Fruit fly (Drosophila melanogaster) whole organism, embryonic: ENCODE results near the gene Sfxn2.

Experiments used
- Awh ChIP-seq: fragments of 200-800 bp; sonication (Bioruptor generic); IDR thresholded peaks from 2 replicates; pipeline ENCODE4, ENCODE4 v1.3.6; 2022; ENCODE audit warnings: missing biosample characterization, missing genetic modification characterization
- B-H1 ChIP-seq: fragments of 200-800 bp; sonication (Bioruptor generic); IDR thresholded peaks from 3 replicates; pipeline ENCODE4 v1.3.6; 2022; ENCODE audit warnings: missing biosample characterization, missing genetic modification characterization
- B-H2 ChIP-seq: fragments of 200-800 bp; sonication (Bioruptor generic); optimal IDR thresholded peaks from 2 replicates; lab custom pipeline; 2018; ENCODE audit warnings: missing biosample characterization, mild to moderate bottlenecking, missing genetic modification characterization
- CG12155 ChIP-seq: fragments of 200-800 bp; sonication (Bioruptor generic); optimal IDR thresholded peaks from 3 replicates; lab custom pipeline; 2016; ENCODE audit warnings: missing biosample characterization, missing genetic modification characterization
- CG13296 ChIP-seq: fragments of 200-800 bp; sonication (Bioruptor generic); optimal IDR thresholded peaks from 3 replicates; lab custom pipeline; 2018; ENCODE audit warnings: missing biosample characterization, mild to moderate bottlenecking, missing genetic modification characterization
- CG13624 ChIP-seq: fragments of 200-800 bp; sonication (Bioruptor generic); optimal IDR thresholded peaks from 2 replicates; lab custom pipeline; 2016; ENCODE audit warnings: missing biosample characterization, missing genetic modification characterization
- CG13894 ChIP-seq: fragments of 200-800 bp; sonication (Bioruptor generic); optimal IDR thresholded peaks from 3 replicates; lab custom pipeline; 2018; ENCODE audit warnings: missing biosample characterization, mild to moderate bottlenecking, missing genetic modification characterization, moderate library complexity
- CG14441 ChIP-seq: fragments of 200-800 bp; sonication (Bioruptor generic); IDR thresholded peaks from 2 replicates; pipeline ENCODE4 v1.3.6; 2022; ENCODE audit warnings: missing biosample characterization, missing genetic modification characterization
- CG17328 ChIP-seq: fragments of 200-800 bp; sonication (Bioruptor generic); IDR thresholded peaks from 2 replicates; pipeline ENCODE4 v1.3.6; 2022; ENCODE audit warnings: missing biosample characterization, missing genetic modification characterization
- CG17361 ChIP-seq: fragments of 200-800 bp; sonication (Bioruptor generic); IDR thresholded peaks from 3 replicates; pipeline ENCODE4 v1.3.6; 2022; ENCODE audit warnings: missing biosample characterization, missing genetic modification characterization
- CG17912 ChIP-seq: fragments of 200-800 bp; sonication (Bioruptor generic); optimal IDR thresholded peaks from 2 replicates; lab custom pipeline; 2018; ENCODE audit warnings: missing biosample characterization, mild to moderate bottlenecking, missing genetic modification characterization
- CG2202 ChIP-seq: fragments of 200-800 bp; sonication (Bioruptor generic); optimal IDR thresholded peaks from 2 replicates; lab custom pipeline; 2018; ENCODE audit warnings: missing biosample characterization, mild to moderate bottlenecking, missing genetic modification characterization
- CG2889 ChIP-seq: fragments of 200-800 bp; sonication (Bioruptor generic); IDR thresholded peaks from 3 replicates; pipeline ENCODE4 v1.3.6; 2022; ENCODE audit warnings: missing biosample characterization, missing genetic modification characterization
- CG30431 ChIP-seq: fragments of 200-800 bp; sonication (Bioruptor generic); optimal IDR thresholded peaks from 2 replicates; lab custom pipeline; 2017; ENCODE audit warnings: missing biosample characterization, missing genetic modification characterization
- CG3065 ChIP-seq: fragments of 200-800 bp; sonication (Bioruptor generic); optimal IDR thresholded peaks from 2 replicates; lab custom pipeline; 2016; ENCODE audit warnings: missing biosample characterization, missing genetic modification characterization
- CG32532 ChIP-seq: fragments of 200-800 bp; sonication (Bioruptor generic); IDR thresholded peaks from 2 replicates; pipeline ENCODE4 v1.3.6; 2022; ENCODE audit warnings: missing biosample characterization, missing genetic modification characterization
- CG34422 ChIP-seq: fragments of 200-800 bp; sonication (Bioruptor generic); IDR thresholded peaks from 3 replicates; pipeline ENCODE4 v1.3.6; 2022; ENCODE audit warnings: missing biosample characterization, missing genetic modification characterization
- CG6254 ChIP-seq: fragments of 200-800 bp; sonication (Bioruptor generic); optimal IDR thresholded peaks from 3 replicates; lab custom pipeline; 2017; ENCODE audit warnings: mild to moderate bottlenecking, missing biosample characterization, missing genetic modification reagents, missing genetic modification characterization
- CG6813 ChIP-seq: fragments of 200-800 bp; sonication (Bioruptor generic); optimal IDR thresholded peaks from 2 replicates; lab custom pipeline; 2017; ENCODE audit warnings: missing biosample characterization, missing genetic modification characterization, mild to moderate bottlenecking, moderate library complexity, missing genetic modification reagents
- CG8281 ChIP-seq: fragments of 200-800 bp; sonication (Bioruptor generic); optimal IDR thresholded peaks from 2 replicates; lab custom pipeline; 2018; ENCODE audit warnings: missing biosample characterization, mild to moderate bottlenecking, missing genetic modification characterization, moderate library complexity
- CG8944 ChIP-seq: fragments of 200-800 bp; sonication (Bioruptor generic); optimal IDR thresholded peaks from 3 replicates; lab custom pipeline; 2016; ENCODE audit warnings: missing biosample characterization, missing genetic modification characterization
- CG9727 ChIP-seq: fragments of 200-800 bp; sonication (Bioruptor generic); optimal IDR thresholded peaks from 3 replicates; lab custom pipeline; 2017; ENCODE audit warnings: missing biosample characterization, mild to moderate bottlenecking, missing genetic modification characterization
- CG9797 ChIP-seq: fragments of 200-800 bp; sonication (Bioruptor generic); optimal IDR thresholded peaks from 3 replicates; lab custom pipeline; 2018; ENCODE audit warnings: missing biosample characterization, mild to moderate bottlenecking, missing genetic modification characterization
- CHES-1-like ChIP-seq: fragments of 200-800 bp; sonication (Bioruptor generic); optimal IDR thresholded peaks from 2 replicates; lab custom pipeline; 2016; ENCODE audit warnings: missing biosample characterization, missing genetic modification characterization
- D19A ChIP-seq: fragments of 200-800 bp; optimal IDR thresholded peaks from 3 replicates; lab custom pipeline; 2019; ENCODE audit warnings: missing biosample characterization, mild to moderate bottlenecking, missing genetic modification characterization, moderate library complexity
- Dad ChIP-seq: fragments of 200-800 bp; sonication (Bioruptor generic); optimal IDR thresholded peaks from 3 replicates; lab custom pipeline; 2016; ENCODE audit warnings: missing biosample characterization, missing genetic modification characterization
- Hmx ChIP-seq: fragments of 200-800 bp; sonication (Bioruptor generic); optimal IDR thresholded peaks from 2 replicates; lab custom pipeline; 2016; ENCODE audit warnings: missing biosample characterization, missing genetic modification characterization
- Hr51 ChIP-seq, 2 experiments: fragments of 200-800 bp; sonication (Bioruptor generic); optimal IDR thresholded peaks; 2 replicates in 1 of 2; 3 replicates in 1 of 2; lab custom pipeline; 2016 to 2018; ENCODE audit warnings: missing biosample characterization in 2 of 2, missing genetic modification characterization in 2 of 2, mild to moderate bottlenecking in 1 of 2, moderate library complexity in 1 of 2
- Lim3 ChIP-seq: fragments of 200-800 bp; sonication (Bioruptor generic); IDR thresholded peaks from 2 replicates; pipeline ENCODE4 v1.3.6; 2022; ENCODE audit warnings: missing biosample characterization, missing genetic modification characterization
- NFAT ChIP-seq: fragments of 200-800 bp; sonication (Bioruptor generic); IDR thresholded peaks from 2 replicates; pipeline ENCODE4 v1.3.6; 2022; ENCODE audit warnings: missing biosample characterization, missing genetic modification characterization
- Oli ChIP-seq: fragments of 200-800 bp; sonication (Bioruptor generic); optimal IDR thresholded peaks from 2 replicates; lab custom pipeline; 2018; ENCODE audit warnings: missing biosample characterization, mild to moderate bottlenecking, missing genetic modification characterization, moderate library complexity
- Six4 ChIP-seq: fragments of 200-800 bp; sonication (Bioruptor generic); optimal IDR thresholded peaks from 2 replicates; lab custom pipeline; 2016; ENCODE audit warnings: missing biosample characterization, missing genetic modification characterization
- Sox100B ChIP-seq: fragments of 200-800 bp; sonication (Bioruptor generic); optimal IDR thresholded peaks from 3 replicates; lab custom pipeline; 2018; ENCODE audit warnings: missing biosample characterization, mild to moderate bottlenecking, missing genetic modification characterization
- Sry-β ChIP-seq: fragments of 200-800 bp; sonication (Bioruptor generic); optimal IDR thresholded peaks from 2 replicates; lab custom pipeline; 2018; ENCODE audit warnings: missing biosample characterization, mild to moderate bottlenecking, missing genetic modification characterization, moderate library complexity
- amos ChIP-seq: fragments of 200-800 bp; sonication (Bioruptor generic); IDR thresholded peaks from 2 replicates; pipeline ENCODE4 v1.3.6; 2022; ENCODE audit warnings: missing biosample characterization, missing genetic modification characterization; ENCODE audit not compliant: partially characterized antibody
- bsh ChIP-seq, 2 experiments: fragments of 200-800 bp; sonication (Bioruptor generic); optimal IDR thresholded peaks; 2 replicates each; lab custom pipeline; 2017 to 2018; ENCODE audit warnings: mild to moderate bottlenecking in 2 of 2, missing biosample characterization in 2 of 2, missing genetic modification characterization in 2 of 2, moderate library complexity in 1 of 2
- ci ChIP-seq: fragments of 200-800 bp; sonication (Bioruptor generic); IDR thresholded peaks from 3 replicates; pipeline ENCODE4 v1.3.6; 2022; ENCODE audit warnings: missing biosample characterization, missing genetic modification characterization
- crp ChIP-seq, 2 experiments: fragments of 200-800 bp; sonication (Bioruptor generic); optimal IDR thresholded peaks; 2 replicates in 1 of 2; 3 replicates in 1 of 2; lab custom pipeline; 2017; ENCODE audit warnings: missing biosample characterization in 2 of 2, missing genetic modification characterization in 2 of 2, mild to moderate bottlenecking in 1 of 2, moderate library complexity in 1 of 2
- esg ChIP-seq: fragments of 200-800 bp; sonication (Bioruptor generic); conservative IDR thresholded peaks from 2 replicates; pipeline ENCODE4 v1.3.6; 2022; ENCODE audit warnings: missing biosample characterization, missing genetic modification characterization
- eve ChIP-seq, 2 experiments: fragments of >200 bp; optimal IDR thresholded peaks; 2 replicates each; lab custom pipeline; 2017; ENCODE audit warnings: missing biosample characterization in 2 of 2, missing genetic modification characterization in 2 of 2
- fd96Cb ChIP-seq: fragments of 200-800 bp; sonication (Bioruptor generic); optimal IDR thresholded peaks from 2 replicates; lab custom pipeline; 2018; ENCODE audit warnings: missing biosample characterization, mild to moderate bottlenecking, missing genetic modification characterization, moderate library complexity
- ftz-f1 ChIP-seq: fragments of 200-800 bp; sonication (Bioruptor generic); optimal IDR thresholded peaks from 2 replicates; lab custom pipeline; 2016; ENCODE audit warnings: missing biosample characterization, missing genetic modification characterization
- gem ChIP-seq: fragments of 200-800 bp; sonication (Bioruptor generic); optimal IDR thresholded peaks from 2 replicates; lab custom pipeline; 2019; ENCODE audit warnings: missing biosample characterization, mild to moderate bottlenecking, missing genetic modification characterization, moderate library complexity
- ken ChIP-seq: fragments of 200-800 bp; sonication (Bioruptor generic); IDR thresholded peaks from 3 replicates; pipeline ENCODE4 v1.3.6; 2022; ENCODE audit warnings: missing biosample characterization, missing genetic modification characterization
- nau ChIP-seq: fragments of 200-800 bp; sonication (Bioruptor generic); optimal IDR thresholded peaks from 3 replicates; lab custom pipeline; 2017; ENCODE audit warnings: missing biosample characterization, mild to moderate bottlenecking, missing genetic modification characterization, missing genetic modification reagents
- p53 ChIP-seq: fragments of 200-800 bp; sonication (Bioruptor generic); optimal IDR thresholded peaks from 2 replicates; lab custom pipeline; 2016; ENCODE audit warnings: missing biosample characterization, missing genetic modification characterization
- pnt ChIP-seq: fragments of 200-800 bp; sonication (Bioruptor generic); optimal IDR thresholded peaks from 3 replicates; lab custom pipeline; 2016; ENCODE audit warnings: missing biosample characterization, missing genetic modification characterization
- sens-2 ChIP-seq: fragments of 200-800 bp; sonication (Bioruptor generic); IDR thresholded peaks from 2 replicates; pipeline ENCODE4 v1.3.6; 2022; ENCODE audit warnings: missing biosample characterization, missing genetic modification characterization
- slp2 ChIP-seq: fragments of 200-800 bp; sonication (Bioruptor generic); optimal IDR thresholded peaks from 2 replicates; lab custom pipeline; 2016; ENCODE audit warnings: missing biosample characterization, missing genetic modification characterization
- so ChIP-seq: fragments of 200-800 bp; sonication (Bioruptor generic); IDR thresholded peaks from 3 replicates; pipeline ENCODE4 v1.3.6; 2022; ENCODE audit warnings: missing biosample characterization, missing genetic modification characterization
- unpg ChIP-seq: fragments of 200-800 bp; sonication (Bioruptor generic); optimal IDR thresholded peaks from 3 replicates; lab custom pipeline; 2018; ENCODE audit warnings: missing biosample characterization, mild to moderate bottlenecking, missing genetic modification characterization, moderate library complexity
- vvl ChIP-seq: fragments of 200-800 bp; sonication (Bioruptor generic); IDR thresholded peaks from 2 replicates; pipeline ENCODE4 v1.3.6; 2022; ENCODE audit warnings: missing biosample characterization, missing genetic modification characterization

The Sfxn2 gene

dm6 chr3L:19056857-19057324, 6.1 kb upstream of the Sfxn2 start (continued):
- TF ChIP-seq CG2202 (peak; percentile 28), CG2889 (GFP tag; lab: Robert Waterston, UW) (no peak), nau (GFP tag; lab: Kevin White, UChicago) (peak; percentile 19), CG3065 (GFP tag; lab: Kevin White, UChicago) (no peak), CHES-1-like (GFP tag; lab: Kevin White, UChicago) (no peak), Sry-β (GFP tag; lab: Kevin White, UChicago) (no peak), CG9727 (GFP tag; lab: Kevin White, UChicago) (peak; percentile 30), gem (tag; lab: Kevin White, UChicago) (peak; percentile 68), Lim3 (GFP tag; lab: Robert Waterston, UW) (no peak), CG12155 (no peak), p53 (GFP tag; lab: Kevin White, UChicago) (no peak), CG30431 (no peak), B-H1 (GFP tag; lab: Robert Waterston, UW) (no peak), bsh (GFP tag; optimal IDR thresholded peaks at IDR 0.05; lab: Kevin White, UChicago) (peak in 1 of 2 experiments; percentile 70), CG6254 (GFP tag; lab: Kevin White, UChicago) (peak; percentile 31), NFAT (GFP tag; lab: Robert Waterston, UW) (no peak), Hmx (GFP tag; lab: Kevin White, UChicago) (no peak), CG9797 (GFP tag; lab: Kevin White, UChicago) (no peak), CG8281 (tag; lab: Kevin White, UChicago) (no peak), CG34422 (GFP tag; lab: Robert Waterston, UW) (no peak), eve (GFP tag; optimal IDR thresholded peaks at IDR 0.05; lab: Kevin White, UChicago) (no peak), ken (no peak), sens-2 (no peak), Dad (GFP tag; lab: Kevin White, UChicago) (no peak), CG32532 (GFP tag; lab: Robert Waterston, UW) (no peak), CG17328 (GFP tag; lab: Robert Waterston, UW) (no peak), esg (no peak), ftz-f1 (no peak), slp2 (GFP tag; lab: Kevin White, UChicago) (no peak), D19A (tag; lab: Kevin White, UChicago) (peak; percentile 63), CG13624 (no peak), vvl (no peak), so (no peak), B-H2 (no peak), CG14441 (GFP tag; lab: Robert Waterston, UW) (no peak), CG17361 (GFP tag; lab: Robert Waterston, UW) (peak; percentile 66), amos (GFP tag; lab: Robert Waterston, UW) (no peak), unpg (GFP tag; lab: Kevin White, UChicago) (peak; percentile 39), Sox100B (peak; percentile 22), Oli (peak; percentile 32), crp (GFP tag; optimal IDR thresholded peaks at IDR 0.05; lab: Kevin White, UChicago) (no peak), CG13296 (GFP tag; lab: Kevin White, UChicago) (no peak), Six4 (GFP tag; lab: Kevin White, UChicago) (no peak), CG8944 (GFP tag; lab: Kevin White, UChicago) (no peak), pnt (GFP tag; lab: Kevin White, UChicago) (no peak), Hr51 (GFP tag; optimal IDR thresholded peaks at IDR 0.05; lab: Kevin White, UChicago) (peak in 1 of 2 experiments; percentile 45), CG13894 (tag; lab: Kevin White, UChicago) (no peak), Awh (GFP tag; lab: Robert Waterston, UW) (no peak), CG17912 (no peak), ci (GFP tag; lab: Robert Waterston, UW) (no peak), fd96Cb (tag; lab: Kevin White, UChicago) (peak; percentile 5), CG6813 (no peak)
